Worm (Caenorhabditis elegans) whole organism, young adult: Measurements from ENCODE around the gene rab-39.

ENCODE experiments used
- B0336.3 ChIP-seq: fragments of 200-800 bp; sonication (Bioruptor generic); IDR thresholded peaks from 2 replicates; pipeline ENCODE4 v1.3.6; 2022; ENCODE audit warnings: missing genetic modification characterization, missing compliant biosample characterization
- F52B5.7 ChIP-seq: sonication (generic microtip); optimal IDR thresholded peaks from 2 replicates; lab custom pipeline; 2016; ENCODE audit warnings: mild to moderate bottlenecking, missing genetic modification characterization, missing compliant biosample characterization
- K11D2.4 ChIP-seq: fragments of 200-800 bp; sonication (Bioruptor generic); IDR thresholded peaks from 2 replicates; pipeline ENCODE4 v1.3.6; 2022; ENCODE audit warnings: missing genetic modification reagents, missing genetic modification characterization, missing compliant biosample characterization
- ama-1 ChIP-seq, 3 experiments: fragments of 150-350 bp in 1 of 3; sonication (generic microtip) in 2 of 3; optimal IDR thresholded peaks; 2 replicates each; lab custom pipeline; 2014 to 2018; ENCODE audit warnings: missing biosample characterization in 2 of 3, missing genetic modification characterization in 2 of 3, missing genetic modification reagents in 2 of 3
- attf-5 ChIP-seq: fragments of 200-800 bp; sonication (Bioruptor generic); optimal IDR thresholded peaks from 2 replicates; lab custom pipeline; 2018; ENCODE audit warnings: mild to moderate bottlenecking, missing genetic modification characterization, missing compliant biosample characterization
- bed-2 ChIP-seq: fragments of 200-800 bp; sonication (Bioruptor generic); IDR thresholded peaks from 2 replicates; pipeline ENCODE4 v1.3.6; 2022; ENCODE audit warnings: missing genetic modification reagents, missing genetic modification characterization, missing compliant biosample characterization
- ceh-100 ChIP-seq: fragments of 200-800 bp; sonication (Bioruptor generic); IDR thresholded peaks from 2 replicates; pipeline ENCODE4 v1.3.6; 2022; ENCODE audit warnings: missing genetic modification reagents, missing genetic modification characterization, missing compliant biosample characterization
- egl-18 ChIP-seq: fragments of 200-800 bp; sonication (Bioruptor generic); IDR thresholded peaks from 2 replicates; pipeline ENCODE4 v1.3.6; 2022; ENCODE audit warnings: missing genetic modification reagents, missing genetic modification characterization, missing compliant biosample characterization
- ets-4 ChIP-seq: fragments of 200-800 bp; sonication (Bioruptor generic); optimal IDR thresholded peaks from 2 replicates; lab custom pipeline; 2018; ENCODE audit warnings: mild to moderate bottlenecking, missing genetic modification characterization, missing compliant biosample characterization
- lin-35 ChIP-seq, 3 experiments: fragments of 150-350 bp in 2 of 3; sonication (generic microtip) in 1 of 3; optimal IDR thresholded peaks; 2 replicates each; lab custom pipeline; 2014 to 2018; ENCODE audit warnings: missing biosample characterization in 3 of 3, missing genetic modification characterization in 3 of 3, missing genetic modification reagents in 3 of 3
- lir-1 ChIP-seq: fragments of 200-800 bp; sonication (Bioruptor generic); conservative IDR thresholded peaks from 2 replicates; pipeline ENCODE4 v1.3.6; 2022; ENCODE audit warnings: missing genetic modification reagents, missing genetic modification characterization, missing compliant biosample characterization
- pha-4 ChIP-seq: fragments of 150-350 bp; sonication (generic microtip); optimal IDR thresholded peaks from 2 replicates; lab custom pipeline; 2014; ENCODE audit warnings: missing biosample characterization, missing genetic modification reagents, missing genetic modification characterization

ce11 chrII:9305575-9305974 lies 17.1 kb downstream of the rab-39 start:
- TF ChIP-seq ama-1 (optimal IDR thresholded peaks at IDR 0.05; lab: Kevin White, UChicago) (no peak), ama-1 (GFP tag; optimal IDR thresholded peaks at IDR 0.05; lab: Kevin White, UChicago) (no peak), ets-4 (no peak), B0336.3 (GFP tag; lab: Robert Waterston, UW) (no peak), lin-35 (GFP tag; optimal IDR thresholded peaks at IDR 0.05; lab: Kevin White, UChicago) (no peak), egl-18 (no peak), ceh-100 (GFP tag; lab: Robert Waterston, UW) (no peak), pha-4 (tag; lab: Kevin White, UChicago) (no peak), bed-2 (GFP tag; lab: Robert Waterston, UW) (no peak), lir-1 (no peak), K11D2.4 (GFP tag; lab: Robert Waterston, UW) (no peak), F52B5.7 (tag; lab: Kevin White, UChicago) (no peak), attf-5 (GFP tag; lab: Kevin White, UChicago) (no peak)
